Fruit fly (Drosophila melanogaster): ENCODE results near the gene CG3792.

CG3792 gene

dm6 chr2L:4936325-4936869, 40.7 kb upstream of the CG3792 start, which contains the start of gene hoe2 (continued):
- TF ChIP-seq Jarid2 (GFP tag; optimal IDR thresholded peaks at IDR 0.05): peak; percentile 23
- no peak for TF ChIP-seq Sox100B (GFP tag; optimal IDR thresholded peaks at IDR 0.05)
- no peak for TF ChIP-seq Aef1 (GFP tag; IDR thresholded peaks at IDR 0.05)
- peak; percentile 55 for TF ChIP-seq lab (GFP tag; optimal IDR thresholded peaks at IDR 0.05)
- TF ChIP-seq MTF-1 (GFP tag; optimal IDR thresholded peaks at IDR 0.05; ENCODE audit: borderline replicate concordance): no peak
- no peak for TF ChIP-seq Taf1 (GFP tag; IDR thresholded peaks at IDR 0.05)
- no peak for TF ChIP-seq Oaz (GFP tag; IDR thresholded peaks at IDR 0.05)
- TF ChIP-seq Xbp1 (GFP tag; optimal IDR thresholded peaks at IDR 0.05): no peak
- no peak for TF ChIP-seq CG10321 (GFP tag; IDR thresholded peaks at IDR 0.05)
- TF ChIP-seq Ets97D (GFP tag; optimal IDR thresholded peaks at IDR 0.05): no peak
- TF ChIP-seq sens (GFP tag): no peak
- peak; percentile 71 for TF ChIP-seq Hmr (GFP tag; optimal IDR thresholded peaks at IDR 0.05)
- TF ChIP-seq CG16813 (GFP tag; IDR thresholded peaks at IDR 0.05; ENCODE audit: partially characterized antibody): no peak
- no peak for TF ChIP-seq CG6683 (GFP tag; optimal IDR thresholded peaks at IDR 0.05)
- TF ChIP-seq CG12659 (GFP tag; optimal IDR thresholded peaks at IDR 0.05): no peak
- TF ChIP-seq CG16779 (GFP tag; IDR thresholded peaks at IDR 0.05): 0 out of 2 replicates have a peak, but pooled peaks have one; percentile 29
- no peak for TF ChIP-seq mam (GFP tag; optimal IDR thresholded peaks at IDR 0.05)

- TF ChIP-seq corto (GFP tag; optimal IDR thresholded peaks at IDR 0.05) (peak; percentile 25), nom (GFP tag; optimal IDR thresholded peaks at IDR 0.05) (no peak), lbe (GFP tag; optimal IDR thresholded peaks at IDR 0.05) (peak; percentile 16)
Measured at dm6 chr2L:4937060-4937459, 40.1 kb upstream of the CG3792 start, which contains the start of gene Sgs1. Sgs1 (plus strand) TSS chr2L:4937409.

- TF ChIP-seq ham (GFP tag; IDR thresholded peaks at IDR 0.05): no peak
- no peak for TF ChIP-seq Side (GFP tag; optimal IDR thresholded peaks at IDR 0.05)
- TF ChIP-seq CG10321 (GFP tag; IDR thresholded peaks at IDR 0.05): no peak
- no peak for TF ChIP-seq ash1 (GFP tag; optimal IDR thresholded peaks at IDR 0.05)
- TF ChIP-seq CG7928 (GFP tag; optimal IDR thresholded peaks at IDR 0.05): no peak
- peak; percentile 59 for TF ChIP-seq sens (GFP tag)
- peak; percentile 57 for TF ChIP-seq lab (GFP tag; optimal IDR thresholded peaks at IDR 0.05)
- peak; percentile 13 for TF ChIP-seq Med (GFP tag)
- TF ChIP-seq CG17802 (tag; optimal IDR thresholded peaks at IDR 0.05): no peak
- TF ChIP-seq vfl (GFP tag; optimal IDR thresholded peaks at IDR 0.05): no peak
- TF ChIP-seq Oli (tag; optimal IDR thresholded peaks at IDR 0.05): no peak
- 0 out of 2 replicates have a peak, but pooled peaks have one; percentile 11 for TF ChIP-seq wdn (GFP tag; IDR thresholded peaks at IDR 0.05)
- TF ChIP-seq CG9437 (GFP tag; optimal IDR thresholded peaks at IDR 0.05): no peak
- no peak for TF ChIP-seq Chrac-16 (GFP tag; optimal IDR thresholded peaks at IDR 0.05)
- TF ChIP-seq CG5180 (GFP tag; optimal IDR thresholded peaks at IDR 0.05): no peak
- peak; percentile 32 for TF ChIP-seq CG2120 (GFP tag; optimal IDR thresholded peaks at IDR 0.05)
- no peak for TF ChIP-seq Atf6 (GFP tag; IDR thresholded peaks at IDR 0.05)
- no peak for TF ChIP-seq CG17612 (GFP tag; IDR thresholded peaks at IDR 0.05)
- TF ChIP-seq CG34422 (GFP tag; IDR thresholded peaks at IDR 0.05): no peak
- TF ChIP-seq CG15514 (GFP tag; optimal IDR thresholded peaks at IDR 0.05): peak; percentile 7
- no peak for TF ChIP-seq row (GFP tag; IDR thresholded peaks at IDR 0.05)
- peak; percentile 44 for TF ChIP-seq CG18599 (GFP tag; optimal IDR thresholded peaks at IDR 0.05)
- no peak for TF ChIP-seq az2 (GFP tag; optimal IDR thresholded peaks at IDR 0.05)
- no peak for TF ChIP-seq gsb-n (tag; optimal IDR thresholded peaks at IDR 0.05)
- no peak for TF ChIP-seq CG31365 (tag; optimal IDR thresholded peaks at IDR 0.05)
- TF ChIP-seq CG1647 (GFP tag; optimal IDR thresholded peaks at IDR 0.05): no peak
- no peak for TF ChIP-seq PHDP (tag; optimal IDR thresholded peaks at IDR 0.05)
- TF ChIP-seq CG34224 (GFP tag; IDR thresholded peaks at IDR 0.05; ENCODE audit: partially characterized antibody): no peak
- no peak for TF ChIP-seq chm (GFP tag; IDR thresholded peaks at IDR 0.05)
- no peak for TF ChIP-seq gro (GFP tag; optimal IDR thresholded peaks at IDR 0.05)
Measured at dm6 chr2L:4942257-4942792, 34.8 kb upstream of the CG3792 start, which contains the start of gene synr. synr (plus strand) TSS chr2L:4942742.
